Worm (Caenorhabditis elegans) whole organism, L4 larva: Measurements from ENCODE around the gene F55H2.5.

Source experiments
- D1046.2 ChIP-seq: fragments of 200-800 bp; sonication (Bioruptor generic); IDR thresholded peaks from 2 replicates; pipeline ENCODE4 v1.3.6; 2022; ENCODE audit warnings: missing genetic modification characterization, missing compliant biosample characterization
- F10B5.3 ChIP-seq: sonication (generic microtip); optimal IDR thresholded peaks from 2 replicates; lab custom pipeline; 2016; ENCODE audit warnings: mild to moderate bottlenecking, missing genetic modification characterization, missing compliant biosample characterization
- F44E2.7 ChIP-seq: fragments of 200-800 bp; sonication (Bioruptor generic); IDR thresholded peaks from 2 replicates; pipeline ENCODE4 v2.1.2; 2022; ENCODE audit warnings: missing genetic modification characterization, missing compliant biosample characterization
- F49E8.2 ChIP-seq: sonication (generic microtip); optimal IDR thresholded peaks from 2 replicates; lab custom pipeline; 2016; ENCODE audit warnings: missing compliant biosample characterization, mild to moderate bottlenecking, missing genetic modification characterization, borderline replicate concordance
- T26A8.4 ChIP-seq: fragments of 200-800 bp; sonication (Bioruptor generic); IDR thresholded peaks from 2 replicates; pipeline ENCODE4 v1.3.6; 2022; ENCODE audit warnings: missing genetic modification characterization, missing compliant biosample characterization
- Y5F2A.4 ChIP-seq: fragments of 200-800 bp; sonication (Bioruptor generic); optimal IDR thresholded peaks from 2 replicates; lab custom pipeline; 2018; ENCODE audit warnings: mild to moderate bottlenecking, missing genetic modification characterization, missing compliant biosample characterization
- ZK337.2 ChIP-seq: fragments of 200-800 bp; sonication (Bioruptor generic); IDR thresholded peaks from 2 replicates; pipeline ENCODE4 v1.3.6; 2022; ENCODE audit warnings: missing genetic modification reagents, missing genetic modification characterization, missing compliant biosample characterization
- ZK546.5 ChIP-seq, 2 experiments: sonication (generic microtip); optimal IDR thresholded peaks; 2 replicates each; lab custom pipeline; 2017; ENCODE audit warnings: missing biosample characterization in 2 of 2, missing genetic modification characterization in 2 of 2
- arid-1 ChIP-seq: fragments of 200-800 bp; sonication (Bioruptor generic); conservative IDR thresholded peaks from 2 replicates; pipeline ENCODE4 v1.3.6; 2022; ENCODE audit warnings: missing genetic modification reagents, missing genetic modification characterization, missing compliant biosample characterization
- ceh-44 ChIP-seq: fragments of 200-800 bp; sonication (Bioruptor generic); IDR thresholded peaks from 2 replicates; pipeline ENCODE4 v1.3.6; 2022; ENCODE audit warnings: missing genetic modification reagents, missing genetic modification characterization, missing compliant biosample characterization
- ces-1 ChIP-seq: fragments of 150-350 bp; sonication (generic microtip); optimal IDR thresholded peaks from 4 replicates; lab custom pipeline; 2014; ENCODE audit warnings: missing biosample characterization, missing genetic modification reagents, missing genetic modification characterization
- daf-16 ChIP-seq, 3 experiments: sonication (generic microtip); optimal IDR thresholded peaks; 2 replicates each; lab custom pipeline; 2016 to 2017; ENCODE audit warnings: missing genetic modification characterization in 3 of 3, missing genetic modification reagents in 3 of 3, mild to moderate bottlenecking in 2 of 3, missing compliant biosample characterization in 2 of 3, missing biosample characterization in 1 of 3, moderate library complexity in 1 of 3
- dmd-8 ChIP-seq: fragments of 200-800 bp; sonication (Bioruptor generic); IDR thresholded peaks from 2 replicates; pipeline ENCODE4 v1.3.6; 2022; ENCODE audit warnings: missing genetic modification characterization, missing compliant biosample characterization
- dpl-1 ChIP-seq: fragments of 150-350 bp; optimal IDR thresholded peaks from 2 replicates; lab custom pipeline; 2014; ENCODE audit warnings: missing biosample characterization, missing genetic modification reagents, missing genetic modification characterization
- dve-1 ChIP-seq: sonication (generic microtip); optimal IDR thresholded peaks from 2 replicates; lab custom pipeline; 2017; ENCODE audit warnings: antibody characterized with exemption, mild to moderate bottlenecking, missing genetic modification characterization, missing compliant biosample characterization; ENCODE audit not compliant: insufficient read depth
- fos-1 ChIP-seq: fragments of 150-350 bp; optimal IDR thresholded peaks from 2 replicates; lab custom pipeline; 2014; ENCODE audit warnings: missing biosample characterization, missing genetic modification characterization
- hlh-11 ChIP-seq: fragments of 200-800 bp; sonication (Bioruptor generic); optimal IDR thresholded peaks from 2 replicates; lab custom pipeline; 2018; ENCODE audit warnings: mild to moderate bottlenecking, missing genetic modification characterization, missing compliant biosample characterization
- hlh-30 ChIP-seq: sonication (generic microtip); optimal IDR thresholded peaks from 2 replicates; lab custom pipeline; 2017; ENCODE audit warnings: antibody characterized with exemption, mild to moderate bottlenecking, missing genetic modification characterization, missing compliant biosample characterization; ENCODE audit not compliant: insufficient read depth
- lin-15B ChIP-seq: fragments of 150-350 bp; sonication (generic microtip); optimal IDR thresholded peaks from 3 replicates; lab custom pipeline; 2014; ENCODE audit warnings: missing biosample characterization, missing genetic modification characterization
- lin-38 ChIP-seq: fragments of 200-800 bp; sonication (Bioruptor generic); IDR thresholded peaks from 2 replicates; pipeline ENCODE4 v1.3.6; 2022; ENCODE audit warnings: missing genetic modification reagents, missing genetic modification characterization, missing compliant biosample characterization
- lsy-2 ChIP-seq, 2 experiments: fragments of 150-350 bp in 1 of 2; sonication (generic microtip) in 1 of 2; optimal IDR thresholded peaks; 2 replicates each; lab custom pipeline; 2014 to 2017; ENCODE audit warnings: missing biosample characterization in 2 of 2, missing genetic modification characterization in 2 of 2
- madf-5 ChIP-seq, 2 experiments: fragments of 200-800 bp; sonication (Bioruptor generic); IDR thresholded peaks; 2 replicates each; pipeline ENCODE4 v1.3.6; 2022; ENCODE audit warnings: missing compliant biosample characterization in 2 of 2, missing genetic modification characterization in 2 of 2
- madf-9 ChIP-seq: fragments of 200-800 bp; sonication (Bioruptor generic); conservative IDR thresholded peaks from 2 replicates; pipeline ENCODE4 v1.3.6; 2022; ENCODE audit warnings: missing genetic modification reagents, missing genetic modification characterization, missing compliant biosample characterization
- mdl-1 ChIP-seq, 2 experiments: fragments of 150-350 bp in 1 of 2; sonication (generic microtip) in 1 of 2; optimal IDR thresholded peaks; 2 replicates each; lab custom pipeline; 2014 to 2017; ENCODE audit warnings: missing biosample characterization in 2 of 2, missing genetic modification characterization in 2 of 2
- mep-1 ChIP-seq: fragments of 150-350 bp; sonication (generic microtip); optimal IDR thresholded peaks from 3 replicates; lab custom pipeline; 2014; ENCODE audit warnings: missing biosample characterization, missing genetic modification characterization
- mes-2 ChIP-seq: sonication (generic microtip); optimal IDR thresholded peaks from 2 replicates; lab custom pipeline; 2016; ENCODE audit warnings: missing genotype, mild to moderate bottlenecking, missing genetic modification characterization, missing compliant biosample characterization; ENCODE audit not compliant: poor library complexity, severe bottlenecking
- mxl-2 ChIP-seq: fragments of 200-800 bp; sonication (Bioruptor generic); conservative IDR thresholded peaks from 2 replicates; pipeline ENCODE4 v1.3.6; 2022; ENCODE audit warnings: missing genetic modification reagents, missing genetic modification characterization, missing compliant biosample characterization
- mxl-3 ChIP-seq: fragments of 200-800 bp; sonication (Bioruptor generic); optimal IDR thresholded peaks from 2 replicates; lab custom pipeline; 2018; ENCODE audit warnings: mild to moderate bottlenecking, missing genetic modification characterization, missing compliant biosample characterization
- nhr-237 ChIP-seq: sonication (generic microtip); optimal IDR thresholded peaks from 2 replicates; lab custom pipeline; 2017; ENCODE audit warnings: missing biosample characterization, missing genetic modification characterization
- nhr-41 ChIP-seq: fragments of 200-800 bp; sonication (Bioruptor generic); IDR thresholded peaks from 2 replicates; pipeline ENCODE4 v1.3.6; 2022; ENCODE audit warnings: missing genetic modification reagents, missing genetic modification characterization, missing compliant biosample characterization
- nhr-6 ChIP-seq: fragments of 150-350 bp; optimal IDR thresholded peaks from 2 replicates; lab custom pipeline; 2014; ENCODE audit warnings: missing biosample characterization, missing genetic modification characterization
- nhr-77 ChIP-seq: fragments of 150-350 bp; optimal IDR thresholded peaks from 2 replicates; lab custom pipeline; 2014; ENCODE audit warnings: missing biosample characterization, missing genetic modification characterization
- pha-4 ChIP-seq, 2 experiments: fragments of 150-350 bp in 1 of 2; fragments of 200-800 bp in 1 of 2; sonication (Bioruptor generic) in 1 of 2; IDR thresholded peaks in 1 of 2; optimal IDR thresholded peaks in 1 of 2; 2 replicates each; pipeline versions ENCODE4 v1.3.6 to Lab custom; 2014 to 2022; ENCODE audit warnings: missing genetic modification characterization in 2 of 2, missing genetic modification reagents in 2 of 2, missing biosample characterization in 1 of 2, missing compliant biosample characterization in 1 of 2
- pqm-1 ChIP-seq: sonication (generic microtip); optimal IDR thresholded peaks from 2 replicates; lab custom pipeline; 2017; ENCODE audit warnings: missing biosample characterization, missing genetic modification characterization
- sdz-12 ChIP-seq: fragments of 200-800 bp; sonication (Bioruptor generic); optimal IDR thresholded peaks from 2 replicates; lab custom pipeline; 2018; ENCODE audit warnings: mild to moderate bottlenecking, missing genetic modification characterization, missing compliant biosample characterization
- snpc-4 ChIP-seq: fragments of 150-350 bp; optimal IDR thresholded peaks from 2 replicates; lab custom pipeline; 2014; ENCODE audit warnings: missing biosample characterization, missing genetic modification characterization
- spr-1 ChIP-seq: sonication (generic microtip); optimal IDR thresholded peaks from 2 replicates; lab custom pipeline; 2016; ENCODE audit warnings: mild to moderate bottlenecking, missing genetic modification characterization, missing compliant biosample characterization
- spr-3 ChIP-seq: fragments of 200-800 bp; sonication (Bioruptor generic); optimal IDR thresholded peaks from 2 replicates; lab custom pipeline; 2018; ENCODE audit warnings: mild to moderate bottlenecking, missing genetic modification characterization, missing compliant biosample characterization
- tra-1 ChIP-seq: fragments of 200-800 bp; sonication (Bioruptor generic); IDR thresholded peaks from 2 replicates; pipeline ENCODE4 v1.3.6; 2022; ENCODE audit warnings: missing genetic modification reagents, missing genetic modification characterization, missing compliant biosample characterization
- unc-39 ChIP-seq: sonication (generic microtip); optimal IDR thresholded peaks from 2 replicates; lab custom pipeline; 2017; ENCODE audit warnings: missing biosample characterization, missing genetic modification characterization
- zip-2 ChIP-seq: fragments of 150-350 bp; optimal IDR thresholded peaks from 2 replicates; lab custom pipeline; 2014; ENCODE audit warnings: missing biosample characterization, missing genetic modification characterization

Gene F55H2.5

ce11 chrIII:9521410-9522090, 10.3 kb downstream of the F55H2.5 start, which contains the start of the genes clu-1 and prp-40 (continued):
- TF ChIP-seq mxl-3 (GFP tag; lab: Kevin White, UChicago) (peak; percentile 35), dpl-1 (GFP tag; lab: Kevin White, UChicago) (peak; percentile 83), D1046.2 (GFP tag; lab: Robert Waterston, UW) (no peak), arid-1 (GFP tag; lab: Robert Waterston, UW) (peak; percentile 58; the same call in 1 of the 2 replicates), spr-3 (GFP tag; lab: Kevin White, UChicago) (peak; percentile 27), F49E8.2 (tag; lab: Kevin White, UChicago) (peak; percentile 24), nhr-41 (no peak), Y5F2A.4 (GFP tag; lab: Kevin White, UChicago) (no peak), mep-1 (tag; lab: Kevin White, UChicago) (peak; percentile 92), sdz-12 (GFP tag; lab: Kevin White, UChicago) (no peak), ceh-44 (GFP tag; lab: Robert Waterston, UW) (0 out of 2 replicates have a peak, but pooled peaks have one; percentile 41), dmd-8 (GFP tag; lab: Robert Waterston, UW) (no peak), ces-1 (no peak), madf-9 (GFP tag; lab: Robert Waterston, UW) (0 out of 2 replicates have a peak, but pooled peaks have one; percentile 18), snpc-4 (peak; percentile 23), nhr-6 (tag; lab: Kevin White, UChicago) (peak; percentile 91), mxl-2 (GFP tag; lab: Robert Waterston, UW) (no peak), lin-15B (tag; lab: Kevin White, UChicago) (peak; percentile 20), mdl-1 (tag; optimal IDR thresholded peaks at IDR 0.05; lab: Kevin White, UChicago) (peak in 1 of 2 experiments; percentile 37), madf-5 (GFP tag; IDR thresholded peaks at IDR 0.05; lab: Robert Waterston, UW) (no peak), T26A8.4 (GFP tag; lab: Robert Waterston, UW) (peak; percentile 67), nhr-77 (tag; lab: Kevin White, UChicago) (peak; percentile 78), pha-4 (GFP tag; IDR thresholded peaks at IDR 0.05; lab: Robert Waterston, UW) (peak; percentile 25; the same call in 1 of the 2 replicates), pha-4 (tag; optimal IDR thresholded peaks at IDR 0.05; lab: Kevin White, UChicago) (peak; percentile 78), ZK337.2 (no peak), ZK546.5 (tag; optimal IDR thresholded peaks at IDR 0.05; lab: Kevin White, UChicago) (peak in 1 of 2 experiments; percentile 23)

- TF ChIP-seq dpl-1 (GFP tag; lab: Kevin White, UChicago), result peak; percentile 14
- no peak for TF ChIP-seq F49E8.2 (tag; lab: Kevin White, UChicago)
- TF ChIP-seq hlh-30 (tag; lab: Kevin White, UChicago), result no peak
- TF ChIP-seq mes-2 (tag; lab: Kevin White, UChicago), result peak; percentile 60
- peak; percentile 12 for TF ChIP-seq spr-1 (tag; lab: Kevin White, UChicago)
- TF ChIP-seq zip-2 (tag; lab: Kevin White, UChicago), result no peak
- TF ChIP-seq hlh-11 (tag; lab: Kevin White, UChicago), result peak; percentile 4
- TF ChIP-seq pha-4 (GFP tag; IDR thresholded peaks at IDR 0.05; lab: Robert Waterston, UW), result no peak
- no peak for TF ChIP-seq pha-4 (tag; optimal IDR thresholded peaks at IDR 0.05; lab: Kevin White, UChicago)
- no peak for TF ChIP-seq D1046.2 (GFP tag; lab: Robert Waterston, UW)
- TF ChIP-seq lin-38, result peak; percentile 41
- TF ChIP-seq unc-39, result no peak
- peak in 1 of 2 experiments; percentile 42 for TF ChIP-seq lsy-2 (tag; optimal IDR thresholded peaks at IDR 0.05; lab: Kevin White, UChicago)
- no peak for TF ChIP-seq fos-1 (tag; lab: Kevin White, UChicago)
- no peak for TF ChIP-seq F10B5.3 (tag; lab: Kevin White, UChicago)
- TF ChIP-seq F44E2.7 (GFP tag; lab: Robert Waterston, UW), result no peak
- no peak for TF ChIP-seq pqm-1 (tag; lab: Kevin White, UChicago)
- no peak for TF ChIP-seq daf-16 (GFP tag; optimal IDR thresholded peaks at IDR 0.05; lab: Kevin White, UChicago)
- TF ChIP-seq daf-16 (tag; optimal IDR thresholded peaks at IDR 0.05; lab: Kevin White, UChicago), result peak; percentile 5
- no peak for TF ChIP-seq nhr-237
- peak; percentile 11 for TF ChIP-seq dve-1 (tag; lab: Kevin White, UChicago)
- TF ChIP-seq tra-1 (GFP tag; lab: Robert Waterston, UW), result no peak
- TF ChIP-seq mep-1 (tag; lab: Kevin White, UChicago), result no peak
Observed at ce11 chrIII:9523581-9523980, 12.3 kb downstream of the F55H2.5 start, which contains the start of gene mrps-23. Gene mrps-23, minus strand, starts transcription at chrIII:9523672.
